Worm (Caenorhabditis elegans): ENCODE measurements around the gene H04M03.12.

Gene H04M03.12

ce11 chrIV:5855608-5856007 lies 47.5 kb downstream of the H04M03.12 start:
- TF ChIP-seq madf-2 (tag; optimal IDR thresholded peaks at IDR 0.05) (no peak), che-1 (tag; optimal IDR thresholded peaks at IDR 0.05) (no peak), tbx-2 (tag; optimal IDR thresholded peaks at IDR 0.05) (no peak), K02D7.2 (tag; optimal IDR thresholded peaks at IDR 0.05) (no peak), ztf-16 (tag; optimal IDR thresholded peaks at IDR 0.05) (no peak), elt-2 (tag; optimal IDR thresholded peaks at IDR 0.05) (no peak)

DNA sequence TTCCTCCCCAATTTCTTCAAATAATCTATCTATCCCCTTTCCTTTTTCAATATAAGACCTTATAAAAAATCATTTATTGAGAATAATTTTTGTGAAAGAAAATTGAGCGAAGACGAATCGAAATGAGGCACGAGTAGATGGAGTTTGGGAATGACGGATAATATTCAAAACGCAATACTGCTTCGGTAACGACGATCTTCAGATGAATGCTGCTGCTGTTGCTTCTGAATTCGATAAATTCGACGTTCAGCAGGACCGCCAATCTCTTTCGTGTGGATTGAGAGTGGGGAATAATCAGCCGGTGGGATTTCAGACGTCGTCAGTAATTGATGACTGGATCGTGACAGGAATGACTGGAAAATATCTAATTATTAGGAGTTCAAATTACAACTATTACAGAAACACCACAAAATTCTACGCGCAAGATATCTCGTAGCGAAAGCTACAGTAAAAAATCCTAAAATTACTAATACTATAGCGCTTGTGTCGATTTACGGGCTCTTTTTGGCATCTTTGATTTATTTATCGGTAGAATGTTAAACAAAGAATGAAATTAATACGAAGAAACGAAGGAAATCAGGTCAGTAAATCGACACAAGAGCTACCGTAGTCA lies 52.3 kb downstream of the H04M03.12 start:
- TF ChIP-seq ceh-18 (tag; optimal IDR thresholded peaks at IDR 0.05): no peak
- no peak for TF ChIP-seq sox-4 (tag; optimal IDR thresholded peaks at IDR 0.05)
- no peak for TF ChIP-seq rnt-1 (tag; optimal IDR thresholded peaks at IDR 0.05)
- no peak for TF ChIP-seq fkh-10 (GFP tag; optimal IDR thresholded peaks at IDR 0.05)
- TF ChIP-seq unc-55 (GFP tag; optimal IDR thresholded peaks at IDR 0.05): no peak

All from whole organism, late embryonic.